Worm (Caenorhabditis elegans) whole organism, L1 larva: ENCODE data around the gene rpl-12.

Source experiments
- C34B4.2 ChIP-seq: sonication (generic microtip); optimal IDR thresholded peaks from 2 replicates; lab custom pipeline; 2017; ENCODE audit warnings: mild to moderate bottlenecking, missing genetic modification characterization, missing compliant biosample characterization
- F16B12.6 ChIP-seq: fragments of 150-350 bp; optimal IDR thresholded peaks from 2 replicates; lab custom pipeline; 2014; ENCODE audit warnings: missing biosample characterization, missing genetic modification characterization
- Y116A8C.19 ChIP-seq: sonication (generic microtip); optimal IDR thresholded peaks from 2 replicates; lab custom pipeline; 2016; ENCODE audit warnings: missing compliant biosample characterization, missing genetic modification characterization, borderline replicate concordance
- efl-1 ChIP-seq, 4 experiments: fragments of 150-350 bp; optimal IDR thresholded peaks in 3 of 4; peaks in 1 of 4; 1 replicate in 1 of 4; 2 replicates in 3 of 4; lab custom pipeline; 2014; ENCODE audit warnings: missing biosample characterization in 2 of 4, missing genetic modification characterization in 2 of 4, missing genetic modification reagents in 2 of 4
- fkh-8 ChIP-seq: sonication (generic microtip); optimal IDR thresholded peaks from 2 replicates; lab custom pipeline; 2016; ENCODE audit warnings: mild to moderate bottlenecking, missing genetic modification characterization, missing compliant biosample characterization
- isw-1 ChIP-seq: fragments of 200-800 bp; sonication (Bioruptor generic); IDR thresholded peaks from 2 replicates; pipeline ENCODE4 v1.3.6; 2022; ENCODE audit warnings: missing genetic modification characterization, missing compliant biosample characterization
- lin-15B ChIP-seq: fragments of 150-350 bp; sonication (generic microtip); optimal IDR thresholded peaks from 3 replicates; lab custom pipeline; 2014; ENCODE audit warnings: missing biosample characterization, missing genetic modification characterization
- mep-1 ChIP-seq: fragments of 150-350 bp; optimal IDR thresholded peaks from 2 replicates; lab custom pipeline; 2014; ENCODE audit warnings: missing biosample characterization, missing genetic modification characterization
- nhr-237 ChIP-seq: fragments of 150-350 bp; optimal IDR thresholded peaks from 2 replicates; lab custom pipeline; 2014; ENCODE audit warnings: missing biosample characterization, missing genetic modification characterization
- nhr-47 ChIP-seq: sonication (generic microtip); optimal IDR thresholded peaks from 2 replicates; lab custom pipeline; 2016; ENCODE audit warnings: mild to moderate bottlenecking, missing genetic modification characterization, moderate library complexity, missing compliant biosample characterization
- nhr-84 ChIP-seq: sonication (generic microtip); optimal IDR thresholded peaks from 2 replicates; lab custom pipeline; 2017; ENCODE audit warnings: missing biosample characterization, missing genetic modification characterization
- rnt-1 ChIP-seq: sonication (generic microtip); optimal IDR thresholded peaks from 2 replicates; lab custom pipeline; 2016; ENCODE audit warnings: mild to moderate bottlenecking, missing genetic modification characterization, moderate library complexity, missing compliant biosample characterization
- sox-4 ChIP-seq: sonication (generic microtip); optimal IDR thresholded peaks from 2 replicates; lab custom pipeline; 2016; ENCODE audit warnings: missing genetic modification characterization, missing compliant biosample characterization
- unc-130 ChIP-seq: fragments of 150-350 bp; optimal IDR thresholded peaks from 2 replicates; lab custom pipeline; 2017; ENCODE audit warnings: missing biosample characterization, missing genetic modification characterization, inconsistent platforms
- unc-86 ChIP-seq: sonication (generic microtip); optimal IDR thresholded peaks from 2 replicates; lab custom pipeline; 2016; ENCODE audit warnings: missing genetic modification characterization, missing compliant biosample characterization
- unc-98 ChIP-seq: fragments of 200-800 bp; sonication (Bioruptor generic); IDR thresholded peaks from 2 replicates; pipeline ENCODE4 v1.3.6; 2022; ENCODE audit warnings: missing genetic modification characterization, missing compliant biosample characterization
- zip-4 ChIP-seq: fragments of 200-800 bp; sonication (Bioruptor generic); optimal IDR thresholded peaks from 2 replicates; lab custom pipeline; 2018; ENCODE audit warnings: mild to moderate bottlenecking, missing genetic modification characterization, moderate library complexity, missing compliant biosample characterization
- ztf-11 ChIP-seq, 2 experiments: sonication (generic microtip); optimal IDR thresholded peaks; 2 replicates each; lab custom pipeline; 2016 to 2017; ENCODE audit warnings: missing genetic modification characterization in 2 of 2, missing biosample characterization in 1 of 2, missing compliant biosample characterization in 1 of 2

rpl-12 gene

ce11 chrIV:13193239-13193638 is 47.2 kb downstream of the rpl-12 start, which contains the start of gene F58D2.5:
Gene F58D2.5, minus strand, starts transcription at chrIV:13193339.
- TF ChIP-seq zip-4 (GFP tag; lab: Kevin White, UChicago) (no peak), ztf-11 (tag; optimal IDR thresholded peaks at IDR 0.05; lab: Kevin White, UChicago) (no peak), lin-15B (no peak), isw-1 (GFP tag; lab: Robert Waterston, UW) (no peak), unc-86 (tag; lab: Kevin White, UChicago) (no peak), nhr-47 (tag; lab: Kevin White, UChicago) (no peak), C34B4.2 (no peak), nhr-84 (tag; lab: Kevin White, UChicago) (no peak), unc-98 (no peak), nhr-237 (no peak), unc-130 (tag; lab: Kevin White, UChicago) (no peak), Y116A8C.19 (no peak), rnt-1 (no peak), F16B12.6 (no peak)

ce11 chrIV:13190075-13190474 is 50.4 kb downstream of the rpl-12 start:
- TF ChIP-seq mep-1 (tag; lab: Kevin White, UChicago) (no peak), F16B12.6 (no peak), efl-1 (optimal IDR thresholded peaks at IDR 0.05; lab: Kevin White, UChicago) (no peak), efl-1 (GFP tag; optimal IDR thresholded peaks at IDR 0.05 in 1 of 2; lab: Kevin White, UChicago) (peak in 1 of 2 experiments; percentile 65), fkh-8 (tag; lab: Kevin White, UChicago) (no peak), sox-4 (tag; lab: Kevin White, UChicago) (no peak)
